Worm (Caenorhabditis elegans) whole organism, mixed stage, embryonic: Measurements from ENCODE around the gene bcf-1.
A peak's percentile ranks its signal among the peaks of the same experiment; 100 is the strongest.

Experiments used
- M03D4.4 ChIP-seq: sonication (generic microtip); optimal IDR thresholded peaks from 2 replicates; lab custom pipeline; 2017; ENCODE audit warnings: mild to moderate bottlenecking, missing genetic modification characterization, missing compliant biosample characterization
- bed-3 ChIP-seq: fragments of 200-800 bp; sonication (Bioruptor generic); optimal IDR thresholded peaks from 3 replicates; lab custom pipeline; 2018; ENCODE audit warnings: mild to moderate bottlenecking, missing genetic modification characterization, moderate library complexity, missing compliant biosample characterization
- blmp-1 ChIP-seq: fragments of 150-350 bp; optimal IDR thresholded peaks from 2 replicates; lab custom pipeline; 2014; ENCODE audit warnings: missing biosample characterization, missing genetic modification characterization
- ceh-39 ChIP-seq: fragments of 150-350 bp; optimal IDR thresholded peaks from 2 replicates; lab custom pipeline; 2014; ENCODE audit warnings: missing biosample characterization, missing genetic modification characterization
- ceh-43 ChIP-seq: fragments of 200-800 bp; sonication (Bioruptor generic); optimal IDR thresholded peaks from 2 replicates; lab custom pipeline; 2018; ENCODE audit warnings: mild to moderate bottlenecking, missing genetic modification characterization, moderate library complexity, missing compliant biosample characterization
- ceh-83 ChIP-seq: fragments of 200-800 bp; sonication (Bioruptor generic); optimal IDR thresholded peaks from 2 replicates; lab custom pipeline; 2018; ENCODE audit warnings: mild to moderate bottlenecking, missing genetic modification characterization, missing compliant biosample characterization
- ces-1 ChIP-seq: fragments of 150-350 bp; optimal IDR thresholded peaks from 2 replicates; lab custom pipeline; 2014; ENCODE audit warnings: missing biosample characterization, missing genetic modification reagents, missing genetic modification characterization
- cnd-1 ChIP-seq: fragments of 200-800 bp; sonication (Bioruptor generic); optimal IDR thresholded peaks from 2 replicates; lab custom pipeline; 2018; ENCODE audit warnings: mild to moderate bottlenecking, missing genetic modification characterization, missing compliant biosample characterization
- drap-1 ChIP-seq: fragments of 200-800 bp; sonication (Bioruptor generic); optimal IDR thresholded peaks from 3 replicates; lab custom pipeline; 2018; ENCODE audit warnings: mild to moderate bottlenecking, missing genetic modification characterization, missing compliant biosample characterization
- elt-1 ChIP-seq: sonication (generic microtip); optimal IDR thresholded peaks from 2 replicates; lab custom pipeline; 2017; ENCODE audit warnings: missing genetic modification characterization, mild to moderate bottlenecking, missing compliant biosample characterization, antibody characterized with exemption, moderate library complexity, borderline replicate concordance; ENCODE audit not compliant: insufficient read depth
- elt-3 ChIP-seq: fragments of 150-350 bp; optimal IDR thresholded peaks from 2 replicates; lab custom pipeline; 2014; ENCODE audit warnings: missing biosample characterization, missing genetic modification characterization
- flh-1 ChIP-seq: fragments of 200-800 bp; sonication (Bioruptor generic); optimal IDR thresholded peaks from 2 replicates; lab custom pipeline; 2018; ENCODE audit warnings: mild to moderate bottlenecking, missing genetic modification characterization, moderate library complexity, missing compliant biosample characterization
- ham-2 ChIP-seq: fragments of 200-800 bp; sonication (Bioruptor generic); optimal IDR thresholded peaks from 2 replicates; lab custom pipeline; 2018; ENCODE audit warnings: mild to moderate bottlenecking, missing genetic modification characterization, missing compliant biosample characterization
- hlh-1 ChIP-seq: fragments of 150-350 bp; optimal IDR thresholded peaks from 2 replicates; lab custom pipeline; 2014; ENCODE audit warnings: missing biosample characterization, missing genetic modification reagents, missing genetic modification characterization
- lin-13 ChIP-seq: fragments of 150-350 bp; optimal IDR thresholded peaks from 2 replicates; lab custom pipeline; 2014; ENCODE audit warnings: missing biosample characterization, missing genetic modification characterization
- lsy-2 ChIP-seq: fragments of 150-350 bp; optimal IDR thresholded peaks from 2 replicates; lab custom pipeline; 2014; ENCODE audit warnings: missing biosample characterization, missing genetic modification characterization
- mab-5 ChIP-seq: fragments of 150-350 bp; optimal IDR thresholded peaks from 2 replicates; lab custom pipeline; 2014; ENCODE audit warnings: missing biosample characterization, missing genetic modification characterization
- mep-1 ChIP-seq: fragments of 150-350 bp; optimal IDR thresholded peaks from 2 replicates; lab custom pipeline; 2017; ENCODE audit warnings: missing biosample characterization, missing genetic modification reagents, missing genetic modification characterization, inconsistent platforms
- mls-2 ChIP-seq: sonication (generic microtip); optimal IDR thresholded peaks from 2 replicates; lab custom pipeline; 2016; ENCODE audit warnings: mild to moderate bottlenecking, missing genetic modification characterization, moderate library complexity, missing compliant biosample characterization
- nhr-12 ChIP-seq: fragments of 150-350 bp; optimal IDR thresholded peaks from 2 replicates; lab custom pipeline; 2014; ENCODE audit warnings: missing biosample characterization, missing genetic modification characterization
- nhr-2 ChIP-seq: fragments of 150-350 bp; optimal IDR thresholded peaks from 2 replicates; lab custom pipeline; 2014; ENCODE audit warnings: missing biosample characterization, missing genetic modification characterization
- nhr-237 ChIP-seq: fragments of 150-350 bp; optimal IDR thresholded peaks from 2 replicates; lab custom pipeline; 2014; ENCODE audit warnings: missing biosample characterization, missing genetic modification characterization
- nhr-28 ChIP-seq: fragments of 150-350 bp; optimal IDR thresholded peaks from 2 replicates; lab custom pipeline; 2014; ENCODE audit warnings: missing biosample characterization, missing genetic modification characterization
- nhr-76 ChIP-seq: sonication (generic microtip); optimal IDR thresholded peaks from 2 replicates; lab custom pipeline; 2017; ENCODE audit warnings: missing biosample characterization, missing genetic modification characterization
- pha-4 ChIP-seq: fragments of 150-350 bp; optimal IDR thresholded peaks from 2 replicates; lab custom pipeline; 2018; ENCODE audit warnings: missing biosample characterization, missing genetic modification reagents, missing genetic modification characterization
- sem-2 ChIP-seq: fragments of 200-800 bp; sonication (Bioruptor generic); optimal IDR thresholded peaks from 2 replicates; lab custom pipeline; 2018; ENCODE audit warnings: mild to moderate bottlenecking, missing genetic modification characterization, missing compliant biosample characterization
- snpc-4 ChIP-seq: fragments of 150-350 bp; optimal IDR thresholded peaks from 2 replicates; lab custom pipeline; 2014; ENCODE audit warnings: missing biosample characterization, missing genetic modification characterization
- sptf-1 ChIP-seq: sonication (generic microtip); optimal IDR thresholded peaks from 2 replicates; lab custom pipeline; 2017; ENCODE audit warnings: mild to moderate bottlenecking, missing genetic modification characterization, moderate library complexity, missing compliant biosample characterization
- tbx-8 ChIP-seq: fragments of 200-800 bp; sonication (Bioruptor generic); optimal IDR thresholded peaks from 2 replicates; lab custom pipeline; 2018; ENCODE audit warnings: mild to moderate bottlenecking, missing genetic modification characterization, moderate library complexity, missing compliant biosample characterization
- unc-120 ChIP-seq: sonication (generic microtip); optimal IDR thresholded peaks from 2 replicates; lab custom pipeline; 2017; ENCODE audit warnings: missing genetic modification characterization, missing compliant biosample characterization; ENCODE audit not compliant: poor library complexity, severe bottlenecking
- unc-62 ChIP-seq: fragments of 150-350 bp; optimal IDR thresholded peaks from 2 replicates; lab custom pipeline; 2014; ENCODE audit warnings: missing biosample characterization, missing genetic modification reagents, missing genetic modification characterization
- zip-8 ChIP-seq: fragments of 150-350 bp; optimal IDR thresholded peaks from 2 replicates; lab custom pipeline; 2014; ENCODE audit warnings: missing biosample characterization, missing genetic modification characterization
- ztf-11 ChIP-seq: fragments of 150-350 bp; optimal IDR thresholded peaks from 2 replicates; lab custom pipeline; 2014; ENCODE audit warnings: missing biosample characterization, missing genetic modification characterization

bcf-1 gene

DNA sequence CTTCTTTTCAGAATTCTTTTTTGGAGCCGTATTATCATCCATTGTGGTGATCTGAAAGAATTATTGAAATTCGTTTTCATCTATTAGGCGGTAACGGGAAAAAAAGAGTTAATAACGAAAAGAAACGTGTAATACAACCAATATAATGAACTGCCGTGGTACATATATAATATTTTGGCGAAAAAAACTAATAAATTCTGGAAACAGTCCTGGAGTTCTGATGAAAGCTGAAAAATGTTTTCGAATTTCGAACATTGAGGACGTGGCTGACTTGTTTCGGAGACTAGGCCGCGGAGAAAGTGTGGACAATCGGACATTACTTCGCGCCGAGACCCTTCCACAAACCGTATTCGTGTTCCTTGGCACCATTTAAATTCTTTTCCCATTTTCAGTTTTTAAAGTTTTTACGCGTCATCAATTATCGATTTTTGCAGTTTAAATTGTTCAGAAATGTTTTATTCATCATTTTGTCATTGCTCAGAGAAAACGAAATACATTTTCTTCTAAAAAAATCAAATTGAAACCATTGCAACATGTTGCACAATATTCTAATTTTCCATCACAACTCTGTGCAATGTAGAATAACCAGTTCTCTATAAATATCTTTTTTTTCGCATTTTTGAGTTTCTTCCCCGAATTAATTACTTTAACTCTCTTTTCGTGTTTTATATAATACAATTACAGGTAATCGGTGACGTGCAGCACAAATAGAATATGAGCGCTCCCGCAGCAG, 25.0 kb upstream of the bcf-1 start, which contains the start of the genes gad-1 and erfa-1:
Gene gad-1 (minus strand): TSS at position 51 of the 733 bp plus-strand sequence.
Gene erfa-1 (plus strand): TSS at position 683 of the 733 bp plus-strand sequence.
- no peak for TF ChIP-seq ceh-39
- TF ChIP-seq pha-4 (tag; lab: Kevin White, UChicago), result peak; percentile 8
- peak; percentile 84 for TF ChIP-seq lsy-2
- no peak for TF ChIP-seq ceh-43 (GFP tag; lab: Kevin White, UChicago)
- TF ChIP-seq mab-5, result no peak
- no peak for TF ChIP-seq ces-1 (GFP tag; lab: Kevin White, UChicago)
- no peak for TF ChIP-seq blmp-1 (tag; lab: Kevin White, UChicago)
- no peak for TF ChIP-seq sem-2 (GFP tag; lab: Kevin White, UChicago)
- no peak for TF ChIP-seq nhr-28 (tag; lab: Kevin White, UChicago)
- peak; percentile 9 for TF ChIP-seq lin-13
- TF ChIP-seq cnd-1 (tag; lab: Kevin White, UChicago), result no peak
- TF ChIP-seq ceh-83 (GFP tag; lab: Kevin White, UChicago), result no peak
- no peak for TF ChIP-seq nhr-12
- TF ChIP-seq elt-1 (tag; lab: Kevin White, UChicago), result no peak
- TF ChIP-seq M03D4.4, result no peak
- TF ChIP-seq flh-1, result no peak
- no peak for TF ChIP-seq elt-3
- TF ChIP-seq ztf-11 (tag; lab: Kevin White, UChicago), result no peak
- peak; percentile 2 for TF ChIP-seq hlh-1 (tag; lab: Kevin White, UChicago)
- no peak for TF ChIP-seq zip-8
- TF ChIP-seq nhr-2 (tag; lab: Kevin White, UChicago), result no peak
- TF ChIP-seq mls-2 (tag; lab: Kevin White, UChicago), result no peak
- no peak for TF ChIP-seq nhr-76 (tag; lab: Kevin White, UChicago)
- no peak for TF ChIP-seq sptf-1 (tag; lab: Kevin White, UChicago)
- peak; percentile 51 for TF ChIP-seq mep-1 (tag; lab: Kevin White, UChicago)
- no peak for TF ChIP-seq unc-62 (GFP tag; lab: Kevin White, UChicago)

DNA sequence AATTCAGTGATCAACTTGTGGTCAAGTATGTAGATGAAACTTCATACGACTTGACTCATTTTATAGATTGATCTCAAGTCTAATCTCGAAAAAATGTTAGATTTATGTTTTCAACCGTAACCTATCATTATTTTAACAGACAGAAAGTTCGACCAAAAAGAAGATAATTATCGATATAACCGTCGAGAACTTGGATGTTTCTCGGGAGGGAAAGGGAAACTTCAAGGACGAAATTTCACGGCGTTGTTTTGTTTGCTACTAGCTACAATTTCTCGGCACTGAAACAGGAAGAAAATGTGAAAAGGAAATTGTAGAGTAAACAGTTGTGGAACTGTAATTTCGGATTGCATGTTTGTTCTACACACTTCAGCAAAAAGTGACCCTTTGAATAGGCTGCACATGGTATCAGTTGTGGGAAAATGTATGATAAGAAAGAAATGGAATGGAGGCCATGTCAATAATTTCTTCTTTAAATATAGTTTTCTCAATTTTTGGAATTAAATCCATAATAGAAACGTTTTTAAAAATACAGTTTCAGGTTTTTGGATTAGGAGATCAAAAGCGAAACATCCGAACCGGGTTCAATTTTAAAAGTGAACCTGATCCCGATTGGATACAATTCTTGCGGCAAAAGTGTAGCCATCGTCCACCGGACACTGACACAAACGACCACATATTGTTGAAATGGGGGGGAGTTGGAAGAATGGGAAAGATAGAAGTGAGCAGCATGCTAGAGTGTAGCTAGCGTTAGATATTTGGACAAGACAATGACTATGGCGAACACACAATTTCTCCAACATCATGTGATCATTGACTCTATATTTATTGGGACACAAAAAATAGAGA, 22.2 kb upstream of the bcf-1 start:
- TF ChIP-seq hlh-1 (tag; lab: Kevin White, UChicago) (no peak), bed-3 (GFP tag; lab: Kevin White, UChicago) (no peak), snpc-4 (tag; lab: Kevin White, UChicago) (no peak), drap-1 (GFP tag; lab: Kevin White, UChicago) (no peak), flh-1 (no peak), sptf-1 (tag; lab: Kevin White, UChicago) (no peak), nhr-12 (no peak), nhr-237 (no peak), nhr-76 (tag; lab: Kevin White, UChicago) (no peak), mls-2 (tag; lab: Kevin White, UChicago) (no peak), unc-120 (tag; lab: Kevin White, UChicago) (no peak), blmp-1 (tag; lab: Kevin White, UChicago) (no peak), tbx-8 (GFP tag; lab: Kevin White, UChicago) (no peak), nhr-2 (tag; lab: Kevin White, UChicago) (no peak), zip-8 (no peak), elt-1 (tag; lab: Kevin White, UChicago) (no peak)

DNA sequence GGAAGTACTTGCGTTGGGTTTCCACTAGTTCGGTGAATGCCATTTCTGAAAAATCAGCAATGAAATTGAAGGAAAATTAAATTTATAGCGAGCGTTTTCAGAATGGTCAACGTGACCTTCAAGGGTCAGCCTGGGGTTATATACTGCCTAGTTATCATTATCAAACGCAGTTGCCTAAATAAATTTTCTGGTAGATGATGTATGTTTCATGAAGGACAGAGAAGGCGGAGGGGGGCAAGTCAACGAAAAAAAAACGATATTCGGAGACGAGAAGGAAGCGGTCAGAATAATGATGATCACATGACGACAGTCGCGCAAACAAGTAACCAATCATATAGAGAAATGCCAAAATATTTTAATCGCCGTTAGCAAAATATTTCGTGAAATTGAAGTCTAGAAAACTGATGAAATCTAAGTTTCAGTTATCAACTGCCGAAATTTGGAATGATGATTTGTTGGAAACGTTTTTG, 21.3 kb upstream of the bcf-1 start, which contains the start of gene alh-4:
Gene alh-4 (minus strand): TSS at position 51 of the 470 bp plus-strand sequence.
- no peak for TF ChIP-seq blmp-1 (tag; lab: Kevin White, UChicago)

DNA sequence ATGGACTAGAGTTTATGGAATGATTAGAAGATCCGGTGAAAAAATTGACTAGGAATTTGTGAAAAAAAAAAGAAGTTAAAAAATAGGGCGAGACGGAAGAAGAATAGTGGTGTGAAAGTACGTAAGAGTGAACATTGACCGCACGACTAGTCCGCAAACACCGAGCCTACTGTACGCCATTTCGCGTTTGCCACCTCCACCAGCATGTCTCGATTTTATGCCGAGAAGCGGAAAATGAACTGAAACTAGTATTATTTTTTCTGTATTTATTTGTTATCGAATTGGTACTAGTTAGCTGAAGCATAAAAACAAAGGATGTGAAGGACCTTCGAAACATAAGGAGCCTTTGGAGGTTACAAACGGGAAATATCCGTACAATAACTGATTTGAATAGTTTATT, 18.9 kb upstream of the bcf-1 start:
- TF ChIP-seq ceh-39 (no peak), unc-120 (tag; lab: Kevin White, UChicago) (no peak), ham-2 (no peak), mep-1 (tag; lab: Kevin White, UChicago) (peak; percentile 30), flh-1 (no peak), lsy-2 (peak; percentile 75), cnd-1 (tag; lab: Kevin White, UChicago) (peak; percentile 18)
